Worm (Caenorhabditis elegans) whole organism, mixed stage, embryonic: Measurements from ENCODE around the gene ZK353.9.

Source experiments
- M03D4.4 ChIP-seq: sonication (generic microtip); optimal IDR thresholded peaks from 2 replicates; lab custom pipeline; 2017; ENCODE audit warnings: mild to moderate bottlenecking, missing genetic modification characterization, missing compliant biosample characterization
- bed-3 ChIP-seq: fragments of 200-800 bp; sonication (Bioruptor generic); optimal IDR thresholded peaks from 3 replicates; lab custom pipeline; 2018; ENCODE audit warnings: mild to moderate bottlenecking, missing genetic modification characterization, moderate library complexity, missing compliant biosample characterization
- blmp-1 ChIP-seq: fragments of 150-350 bp; optimal IDR thresholded peaks from 2 replicates; lab custom pipeline; 2014; ENCODE audit warnings: missing biosample characterization, missing genetic modification characterization
- ceh-39 ChIP-seq: fragments of 150-350 bp; optimal IDR thresholded peaks from 2 replicates; lab custom pipeline; 2014; ENCODE audit warnings: missing biosample characterization, missing genetic modification characterization
- ceh-43 ChIP-seq: fragments of 200-800 bp; sonication (Bioruptor generic); optimal IDR thresholded peaks from 2 replicates; lab custom pipeline; 2018; ENCODE audit warnings: mild to moderate bottlenecking, missing genetic modification characterization, moderate library complexity, missing compliant biosample characterization
- ceh-83 ChIP-seq: fragments of 200-800 bp; sonication (Bioruptor generic); optimal IDR thresholded peaks from 2 replicates; lab custom pipeline; 2018; ENCODE audit warnings: mild to moderate bottlenecking, missing genetic modification characterization, missing compliant biosample characterization
- ces-1 ChIP-seq: fragments of 150-350 bp; optimal IDR thresholded peaks from 2 replicates; lab custom pipeline; 2014; ENCODE audit warnings: missing biosample characterization, missing genetic modification reagents, missing genetic modification characterization
- cnd-1 ChIP-seq: fragments of 200-800 bp; sonication (Bioruptor generic); optimal IDR thresholded peaks from 2 replicates; lab custom pipeline; 2018; ENCODE audit warnings: mild to moderate bottlenecking, missing genetic modification characterization, missing compliant biosample characterization
- drap-1 ChIP-seq: fragments of 200-800 bp; sonication (Bioruptor generic); optimal IDR thresholded peaks from 3 replicates; lab custom pipeline; 2018; ENCODE audit warnings: mild to moderate bottlenecking, missing genetic modification characterization, missing compliant biosample characterization
- elt-1 ChIP-seq: sonication (generic microtip); optimal IDR thresholded peaks from 2 replicates; lab custom pipeline; 2017; ENCODE audit warnings: missing genetic modification characterization, mild to moderate bottlenecking, missing compliant biosample characterization, antibody characterized with exemption, moderate library complexity, borderline replicate concordance; ENCODE audit not compliant: insufficient read depth
- elt-3 ChIP-seq: fragments of 150-350 bp; optimal IDR thresholded peaks from 2 replicates; lab custom pipeline; 2014; ENCODE audit warnings: missing biosample characterization, missing genetic modification characterization
- flh-1 ChIP-seq: fragments of 200-800 bp; sonication (Bioruptor generic); optimal IDR thresholded peaks from 2 replicates; lab custom pipeline; 2018; ENCODE audit warnings: mild to moderate bottlenecking, missing genetic modification characterization, moderate library complexity, missing compliant biosample characterization
- ham-2 ChIP-seq: fragments of 200-800 bp; sonication (Bioruptor generic); optimal IDR thresholded peaks from 2 replicates; lab custom pipeline; 2018; ENCODE audit warnings: mild to moderate bottlenecking, missing genetic modification characterization, missing compliant biosample characterization
- hlh-1 ChIP-seq: fragments of 150-350 bp; optimal IDR thresholded peaks from 2 replicates; lab custom pipeline; 2014; ENCODE audit warnings: missing biosample characterization, missing genetic modification reagents, missing genetic modification characterization
- lin-13 ChIP-seq: fragments of 150-350 bp; optimal IDR thresholded peaks from 2 replicates; lab custom pipeline; 2014; ENCODE audit warnings: missing biosample characterization, missing genetic modification characterization
- lin-32 ChIP-seq: fragments of 200-800 bp; sonication (Bioruptor generic); optimal IDR thresholded peaks from 2 replicates; lab custom pipeline; 2018; ENCODE audit warnings: mild to moderate bottlenecking, missing genetic modification characterization, missing compliant biosample characterization
- lsy-2 ChIP-seq: fragments of 150-350 bp; optimal IDR thresholded peaks from 2 replicates; lab custom pipeline; 2014; ENCODE audit warnings: missing biosample characterization, missing genetic modification characterization
- mab-5 ChIP-seq: fragments of 150-350 bp; optimal IDR thresholded peaks from 2 replicates; lab custom pipeline; 2014; ENCODE audit warnings: missing biosample characterization, missing genetic modification characterization
- mep-1 ChIP-seq: fragments of 150-350 bp; optimal IDR thresholded peaks from 2 replicates; lab custom pipeline; 2017; ENCODE audit warnings: missing biosample characterization, missing genetic modification reagents, missing genetic modification characterization, inconsistent platforms
- mls-2 ChIP-seq: sonication (generic microtip); optimal IDR thresholded peaks from 2 replicates; lab custom pipeline; 2016; ENCODE audit warnings: mild to moderate bottlenecking, missing genetic modification characterization, moderate library complexity, missing compliant biosample characterization
- nhr-12 ChIP-seq: fragments of 150-350 bp; optimal IDR thresholded peaks from 2 replicates; lab custom pipeline; 2014; ENCODE audit warnings: missing biosample characterization, missing genetic modification characterization
- nhr-2 ChIP-seq: fragments of 150-350 bp; optimal IDR thresholded peaks from 2 replicates; lab custom pipeline; 2014; ENCODE audit warnings: missing biosample characterization, missing genetic modification characterization
- nhr-237 ChIP-seq: fragments of 150-350 bp; optimal IDR thresholded peaks from 2 replicates; lab custom pipeline; 2014; ENCODE audit warnings: missing biosample characterization, missing genetic modification characterization
- nhr-28 ChIP-seq: fragments of 150-350 bp; optimal IDR thresholded peaks from 2 replicates; lab custom pipeline; 2014; ENCODE audit warnings: missing biosample characterization, missing genetic modification characterization
- nhr-76 ChIP-seq: sonication (generic microtip); optimal IDR thresholded peaks from 2 replicates; lab custom pipeline; 2017; ENCODE audit warnings: missing biosample characterization, missing genetic modification characterization
- pha-4 ChIP-seq: fragments of 150-350 bp; optimal IDR thresholded peaks from 2 replicates; lab custom pipeline; 2018; ENCODE audit warnings: missing biosample characterization, missing genetic modification reagents, missing genetic modification characterization
- sem-2 ChIP-seq: fragments of 200-800 bp; sonication (Bioruptor generic); optimal IDR thresholded peaks from 2 replicates; lab custom pipeline; 2018; ENCODE audit warnings: mild to moderate bottlenecking, missing genetic modification characterization, missing compliant biosample characterization
- snpc-4 ChIP-seq: fragments of 150-350 bp; optimal IDR thresholded peaks from 2 replicates; lab custom pipeline; 2014; ENCODE audit warnings: missing biosample characterization, missing genetic modification characterization
- sptf-1 ChIP-seq: sonication (generic microtip); optimal IDR thresholded peaks from 2 replicates; lab custom pipeline; 2017; ENCODE audit warnings: mild to moderate bottlenecking, missing genetic modification characterization, moderate library complexity, missing compliant biosample characterization
- tbx-8 ChIP-seq: fragments of 200-800 bp; sonication (Bioruptor generic); optimal IDR thresholded peaks from 2 replicates; lab custom pipeline; 2018; ENCODE audit warnings: mild to moderate bottlenecking, missing genetic modification characterization, moderate library complexity, missing compliant biosample characterization
- unc-120 ChIP-seq: sonication (generic microtip); optimal IDR thresholded peaks from 2 replicates; lab custom pipeline; 2017; ENCODE audit warnings: missing genetic modification characterization, missing compliant biosample characterization; ENCODE audit not compliant: poor library complexity, severe bottlenecking
- unc-39 ChIP-seq: fragments of 150-350 bp; optimal IDR thresholded peaks from 2 replicates; lab custom pipeline; 2014; ENCODE audit warnings: missing biosample characterization, missing genetic modification characterization
- unc-62 ChIP-seq: fragments of 150-350 bp; optimal IDR thresholded peaks from 2 replicates; lab custom pipeline; 2014; ENCODE audit warnings: missing biosample characterization, missing genetic modification reagents, missing genetic modification characterization
- zip-8 ChIP-seq: fragments of 150-350 bp; optimal IDR thresholded peaks from 2 replicates; lab custom pipeline; 2014; ENCODE audit warnings: missing biosample characterization, missing genetic modification characterization
- ztf-11 ChIP-seq: fragments of 150-350 bp; optimal IDR thresholded peaks from 2 replicates; lab custom pipeline; 2014; ENCODE audit warnings: missing biosample characterization, missing genetic modification characterization

Gene ZK353.9

ce11 chrIII:8417968-8418267, 8.6 kb downstream of the ZK353.9 start, which contains the start of gene sor-1:
Gene sor-1, plus strand, starts transcription at chrIII:8418168.
- TF ChIP-seq unc-120 (tag; lab: Kevin White, UChicago) (no peak), ceh-43 (no peak), sptf-1 (tag; lab: Kevin White, UChicago) (no peak), mab-5 (tag; lab: Kevin White, UChicago) (no peak), elt-1 (no peak), bed-3 (no peak), flh-1 (GFP tag; lab: Kevin White, UChicago) (no peak), ham-2 (no peak), nhr-237 (tag; lab: Kevin White, UChicago) (no peak), hlh-1 (tag; lab: Kevin White, UChicago) (no peak), mls-2 (tag; lab: Kevin White, UChicago) (no peak), nhr-28 (tag; lab: Kevin White, UChicago) (no peak), mep-1 (tag; lab: Kevin White, UChicago) (no peak), unc-39 (no peak), ceh-39 (tag; lab: Kevin White, UChicago) (no peak)

ce11 chrIII:8425076-8425475, 15.8 kb downstream of the ZK353.9 start:
- TF ChIP-seq pha-4 = peak; percentile 21
- TF ChIP-seq flh-1 (GFP tag; lab: Kevin White, UChicago) = no peak
- no peak for TF ChIP-seq lin-32
- TF ChIP-seq nhr-237 (tag; lab: Kevin White, UChicago) = no peak
- TF ChIP-seq cnd-1 (tag; lab: Kevin White, UChicago) = peak; percentile 50
- peak; percentile 19 for TF ChIP-seq unc-120 (tag; lab: Kevin White, UChicago)
- no peak for TF ChIP-seq tbx-8 (GFP tag; lab: Kevin White, UChicago)
- TF ChIP-seq bed-3 = no peak
- peak; percentile 48 for TF ChIP-seq unc-62 (GFP tag; lab: Kevin White, UChicago)
- TF ChIP-seq unc-39 = no peak
- no peak for TF ChIP-seq elt-1
- no peak for TF ChIP-seq snpc-4 (tag; lab: Kevin White, UChicago)
- no peak for TF ChIP-seq M03D4.4 (tag; lab: Kevin White, UChicago)
- TF ChIP-seq ceh-43 = no peak
- TF ChIP-seq nhr-76 (tag; lab: Kevin White, UChicago) = no peak
- peak; percentile 22 for TF ChIP-seq hlh-1 (tag; lab: Kevin White, UChicago)
- no peak for TF ChIP-seq blmp-1 (tag; lab: Kevin White, UChicago)
- TF ChIP-seq ztf-11 (tag; lab: Kevin White, UChicago) = no peak
- peak; percentile 23 for TF ChIP-seq ces-1 (GFP tag; lab: Kevin White, UChicago)
- TF ChIP-seq zip-8 = no peak
- peak; percentile 49 for TF ChIP-seq drap-1 (GFP tag; lab: Kevin White, UChicago)
- no peak for TF ChIP-seq sem-2 (GFP tag; lab: Kevin White, UChicago)
- TF ChIP-seq ceh-83 (GFP tag; lab: Kevin White, UChicago) = no peak
- TF ChIP-seq sptf-1 (tag; lab: Kevin White, UChicago) = peak; percentile 9
- TF ChIP-seq nhr-2 (tag; lab: Kevin White, UChicago) = peak; percentile 1
- TF ChIP-seq nhr-28 (tag; lab: Kevin White, UChicago) = no peak
- peak; percentile 29 for TF ChIP-seq lsy-2
- no peak for TF ChIP-seq ceh-39 (tag; lab: Kevin White, UChicago)
- no peak for TF ChIP-seq nhr-12 (tag; lab: Kevin White, UChicago)
- peak; percentile 53 for TF ChIP-seq mls-2 (tag; lab: Kevin White, UChicago)
- TF ChIP-seq mab-5 (tag; lab: Kevin White, UChicago) = no peak
- peak; percentile 57 for TF ChIP-seq ham-2
- peak; percentile 36 for TF ChIP-seq mep-1 (tag; lab: Kevin White, UChicago)
- no peak for TF ChIP-seq elt-3 (tag; lab: Kevin White, UChicago)
- no peak for TF ChIP-seq lin-13 (tag; lab: Kevin White, UChicago)

- TF ChIP-seq unc-120 (tag; lab: Kevin White, UChicago) = no peak
- TF ChIP-seq ces-1 (GFP tag; lab: Kevin White, UChicago) = peak; percentile 74
- TF ChIP-seq, all 35 proteins: peak for 1
These were observed 17.0 kb downstream of the ZK353.9 start, which contains the start of gene cec-1 for ce11 chrIII:8426271-8426670. Gene cec-1, plus strand, starts transcription at chrIII:8426333.

ce11 chrIII:8429035-8429434, 19.7 kb downstream of the ZK353.9 start, which contains the start of gene ZK1236.1:
Gene ZK1236.1, plus strand, starts transcription at chrIII:8429297.
- TF ChIP-seq ces-1 (GFP tag; lab: Kevin White, UChicago) (no peak), unc-62 (GFP tag; lab: Kevin White, UChicago) (no peak)
